Fruit fly (Drosophila melanogaster) whole organism, embryonic: ENCODE data around the gene Or88a.
A peak's percentile ranks its signal among the peaks of the same experiment; 100 is the strongest.

Experiments
- CG10979 ChIP-seq: fragments of 200-800 bp; sonication (Bioruptor generic); optimal IDR thresholded peaks from 2 replicates; lab custom pipeline; 2018; ENCODE audit warnings: missing biosample characterization, mild to moderate bottlenecking, missing genetic modification characterization, moderate library complexity
- CG12155 ChIP-seq: fragments of 200-800 bp; sonication (Bioruptor generic); optimal IDR thresholded peaks from 3 replicates; lab custom pipeline; 2016; ENCODE audit warnings: missing biosample characterization, missing genetic modification characterization
- CG12219 ChIP-seq: fragments of 200-800 bp; sonication (Bioruptor generic); optimal IDR thresholded peaks from 3 replicates; lab custom pipeline; 2018; ENCODE audit warnings: missing biosample characterization, mild to moderate bottlenecking, missing genetic modification characterization
- CG1233 ChIP-seq: fragments of 200-800 bp; sonication (Bioruptor generic); optimal IDR thresholded peaks from 4 replicates; lab custom pipeline; 2018; ENCODE audit warnings: missing biosample characterization, mild to moderate bottlenecking, missing genetic modification characterization
- CG12391 ChIP-seq: fragments of 200-800 bp; sonication (Bioruptor generic); optimal IDR thresholded peaks from 3 replicates; lab custom pipeline; 2018; ENCODE audit warnings: missing biosample characterization, mild to moderate bottlenecking, missing genetic modification characterization, moderate library complexity
- CG12769 ChIP-seq: fragments of 200-800 bp; sonication (Bioruptor generic); optimal IDR thresholded peaks from 2 replicates; lab custom pipeline; 2019; ENCODE audit warnings: missing biosample characterization, mild to moderate bottlenecking, missing genetic modification characterization, moderate library complexity
- CG13624 ChIP-seq: fragments of 200-800 bp; sonication (Bioruptor generic); optimal IDR thresholded peaks from 2 replicates; lab custom pipeline; 2016; ENCODE audit warnings: missing biosample characterization, missing genetic modification characterization
- CG13775 ChIP-seq: fragments of 200-800 bp; sonication (Bioruptor generic); optimal IDR thresholded peaks from 3 replicates; lab custom pipeline; 2017; ENCODE audit warnings: missing biosample characterization, mild to moderate bottlenecking, missing genetic modification characterization
- CG15601 ChIP-seq: fragments of 200-800 bp; sonication (Bioruptor generic); optimal IDR thresholded peaks from 3 replicates; lab custom pipeline; 2019; ENCODE audit warnings: missing biosample characterization, mild to moderate bottlenecking, missing genetic modification characterization, moderate library complexity
- CG17186 ChIP-seq: fragments of 200-800 bp; sonication (Bioruptor generic); optimal IDR thresholded peaks from 3 replicates; lab custom pipeline; 2017; ENCODE audit warnings: missing biosample characterization, missing genetic modification reagents, missing genetic modification characterization
- CG17385 ChIP-seq: fragments of 200-800 bp; sonication (Bioruptor generic); optimal IDR thresholded peaks from 3 replicates; lab custom pipeline; 2018; ENCODE audit warnings: missing biosample characterization, mild to moderate bottlenecking, missing genetic modification characterization
- CG18599 ChIP-seq: fragments of 200-800 bp; sonication (Bioruptor generic); optimal IDR thresholded peaks from 3 replicates; lab custom pipeline; 2017; ENCODE audit warnings: missing biosample characterization, missing genetic modification characterization, mild to moderate bottlenecking, moderate library complexity, missing genetic modification reagents
- CG18619 ChIP-seq: fragments of 200-800 bp; sonication (Bioruptor generic); optimal IDR thresholded peaks from 3 replicates; lab custom pipeline; 2017; ENCODE audit warnings: missing biosample characterization, mild to moderate bottlenecking, missing genetic modification characterization
- CG2712 ChIP-seq: fragments of 200-800 bp; optimal IDR thresholded peaks from 3 replicates; lab custom pipeline; 2019; ENCODE audit warnings: missing biosample characterization, mild to moderate bottlenecking, missing genetic modification characterization, moderate library complexity
- CG4424 ChIP-seq: fragments of 200-800 bp; sonication (Bioruptor generic); optimal IDR thresholded peaks from 3 replicates; lab custom pipeline; 2016; ENCODE audit warnings: missing biosample characterization, missing genetic modification characterization
- CG5180 ChIP-seq: fragments of 200-800 bp; sonication (Bioruptor generic); optimal IDR thresholded peaks from 3 replicates; lab custom pipeline; 2017; ENCODE audit warnings: missing biosample characterization, missing genetic modification characterization, mild to moderate bottlenecking, moderate library complexity, missing genetic modification reagents
- CG8290 ChIP-seq, 3 experiments: fragments of 200-800 bp; sonication (Bioruptor generic); optimal IDR thresholded peaks; 2 replicates each; lab custom pipeline; 2016 to 2019; ENCODE audit warnings: missing biosample characterization in 3 of 3, missing genetic modification characterization in 3 of 3, mild to moderate bottlenecking in 2 of 3, moderate library complexity in 1 of 3
- CG9797 ChIP-seq: fragments of 200-800 bp; sonication (Bioruptor generic); optimal IDR thresholded peaks from 3 replicates; lab custom pipeline; 2018; ENCODE audit warnings: missing biosample characterization, mild to moderate bottlenecking, missing genetic modification characterization
- Doc2 ChIP-seq: fragments of 200-800 bp; sonication (Bioruptor generic); IDR thresholded peaks from 2 replicates; pipeline ENCODE4 v1.3.6; 2022; ENCODE audit warnings: missing biosample characterization, missing genetic modification characterization
- GATAe ChIP-seq: fragments of 200-800 bp; sonication (Bioruptor generic); conservative IDR thresholded peaks from 2 replicates; pipeline ENCODE4 v1.3.6; 2022; ENCODE audit warnings: missing biosample characterization, missing genetic modification characterization
- Kr ChIP-seq: fragments of 200-800 bp; sonication (Bioruptor generic); optimal IDR thresholded peaks from 2 replicates; lab custom pipeline; 2017; ENCODE audit warnings: missing biosample characterization, mild to moderate bottlenecking, missing genetic modification characterization
- Meics ChIP-seq: fragments of 200-800 bp; sonication (Bioruptor generic); optimal IDR thresholded peaks from 2 replicates; lab custom pipeline; 2017; ENCODE audit warnings: missing biosample characterization, mild to moderate bottlenecking, missing genetic modification characterization
- al ChIP-seq: fragments of 200-800 bp; sonication (Bioruptor generic); IDR thresholded peaks from 2 replicates; pipeline ENCODE4 v1.3.6; 2022; ENCODE audit warnings: missing biosample characterization, missing genetic modification characterization
- ase ChIP-seq: fragments of 200-800 bp; sonication (Bioruptor generic); IDR thresholded peaks from 3 replicates; pipeline ENCODE4 v1.3.6; 2022; ENCODE audit warnings: missing biosample characterization, missing genetic modification characterization
- ato ChIP-seq: fragments of 200-800 bp; sonication (Bioruptor generic); IDR thresholded peaks from 2 replicates; pipeline ENCODE4 v1.3.6; 2022; ENCODE audit warnings: missing biosample characterization, missing genetic modification characterization; ENCODE audit not compliant: partially characterized antibody
- bsh ChIP-seq, 2 experiments: fragments of 200-800 bp; sonication (Bioruptor generic); optimal IDR thresholded peaks; 2 replicates each; lab custom pipeline; 2017 to 2018; ENCODE audit warnings: mild to moderate bottlenecking in 2 of 2, missing biosample characterization in 2 of 2, missing genetic modification characterization in 2 of 2, moderate library complexity in 1 of 2
- cas ChIP-seq: fragments of 200-800 bp; sonication (Bioruptor generic); IDR thresholded peaks from 2 replicates; pipeline ENCODE4 v1.3.6; 2022; ENCODE audit warnings: missing biosample characterization, missing genetic modification characterization
- dysf ChIP-seq: fragments of 200-800 bp; sonication (Bioruptor generic); IDR thresholded peaks from 3 replicates; pipeline ENCODE4 v1.3.6; 2022; ENCODE audit warnings: missing biosample characterization, missing genetic modification characterization
- fd3F ChIP-seq: fragments of 200-800 bp; sonication (Bioruptor generic); optimal IDR thresholded peaks from 2 replicates; lab custom pipeline; 2018; ENCODE audit warnings: missing biosample characterization, mild to moderate bottlenecking, missing genetic modification characterization, moderate library complexity
- gem ChIP-seq: fragments of 200-800 bp; sonication (Bioruptor generic); optimal IDR thresholded peaks from 2 replicates; lab custom pipeline; 2019; ENCODE audit warnings: missing biosample characterization, mild to moderate bottlenecking, missing genetic modification characterization, moderate library complexity
- hbn ChIP-seq: fragments of 200-800 bp; sonication (Bioruptor generic); IDR thresholded peaks from 2 replicates; pipeline ENCODE4 v1.3.6; 2022; ENCODE audit warnings: missing biosample characterization, missing genetic modification characterization; ENCODE audit not compliant: partially characterized antibody
- ind ChIP-seq: fragments of 200-800 bp; sonication (Bioruptor generic); optimal IDR thresholded peaks from 3 replicates; lab custom pipeline; 2016; ENCODE audit warnings: missing biosample characterization, missing genetic modification characterization
- lbe ChIP-seq: fragments of 200-800 bp; sonication (Bioruptor generic); optimal IDR thresholded peaks from 2 replicates; lab custom pipeline; 2016; ENCODE audit warnings: missing biosample characterization, mild to moderate bottlenecking, missing genetic modification characterization
- lmd ChIP-seq: fragments of 200-800 bp; sonication (Bioruptor generic); IDR thresholded peaks from 2 replicates; pipeline ENCODE4 v1.3.6; 2022; ENCODE audit warnings: missing biosample characterization, missing genetic modification characterization
- lov ChIP-seq, 2 experiments: fragments of 200-800 bp in 1 of 2; fragments of >200 bp in 1 of 2; sonication (Bioruptor generic) in 1 of 2; IDR thresholded peaks in 1 of 2; optimal IDR thresholded peaks in 1 of 2; 2 replicates in 1 of 2; 3 replicates in 1 of 2; pipeline versions ENCODE4 v1.3.6 to Lab custom; 2017 to 2022; ENCODE audit warnings: missing biosample characterization in 1 of 2, missing genetic modification characterization in 1 of 2
- scrt ChIP-seq: fragments of 200-800 bp; sonication (Bioruptor generic); optimal IDR thresholded peaks from 2 replicates; lab custom pipeline; 2018; ENCODE audit warnings: missing biosample characterization, mild to moderate bottlenecking, missing genetic modification characterization, moderate library complexity
- sd ChIP-seq: fragments of 200-800 bp; sonication (Bioruptor generic); optimal IDR thresholded peaks from 3 replicates; lab custom pipeline; 2018; ENCODE audit warnings: missing biosample characterization, mild to moderate bottlenecking, missing genetic modification characterization, moderate library complexity
- seq ChIP-seq: fragments of 200-800 bp; sonication (Bioruptor generic); IDR thresholded peaks from 2 replicates; pipeline ENCODE4 v1.3.6; 2022; ENCODE audit warnings: missing biosample characterization, missing genetic modification characterization
- sisA ChIP-seq: fragments of 200-800 bp; sonication (Bioruptor generic); IDR thresholded peaks from 2 replicates; pipeline ENCODE4 v1.3.6; 2022; ENCODE audit warnings: missing biosample characterization, missing genetic modification characterization
- sr ChIP-seq: fragments of 200-800 bp; sonication (Bioruptor generic); IDR thresholded peaks from 3 replicates; pipeline ENCODE4 v1.3.6; 2022; ENCODE audit warnings: missing biosample characterization, missing genetic modification characterization
- stwl ChIP-seq: fragments of 200-800 bp; sonication (Bioruptor generic); optimal IDR thresholded peaks from 3 replicates; lab custom pipeline; 2018; ENCODE audit warnings: missing biosample characterization, mild to moderate bottlenecking, missing genetic modification characterization, moderate library complexity
- tap ChIP-seq: fragments of 200-800 bp; optimal IDR thresholded peaks from 3 replicates; lab custom pipeline; 2019; ENCODE audit warnings: missing biosample characterization, mild to moderate bottlenecking, missing genetic modification characterization, moderate library complexity
- trh ChIP-seq: fragments of 200-800 bp; sonication (Bioruptor generic); optimal IDR thresholded peaks from 2 replicates; lab custom pipeline; 2016; ENCODE audit warnings: missing biosample characterization, missing genetic modification characterization

Gene Or88a

DNA sequence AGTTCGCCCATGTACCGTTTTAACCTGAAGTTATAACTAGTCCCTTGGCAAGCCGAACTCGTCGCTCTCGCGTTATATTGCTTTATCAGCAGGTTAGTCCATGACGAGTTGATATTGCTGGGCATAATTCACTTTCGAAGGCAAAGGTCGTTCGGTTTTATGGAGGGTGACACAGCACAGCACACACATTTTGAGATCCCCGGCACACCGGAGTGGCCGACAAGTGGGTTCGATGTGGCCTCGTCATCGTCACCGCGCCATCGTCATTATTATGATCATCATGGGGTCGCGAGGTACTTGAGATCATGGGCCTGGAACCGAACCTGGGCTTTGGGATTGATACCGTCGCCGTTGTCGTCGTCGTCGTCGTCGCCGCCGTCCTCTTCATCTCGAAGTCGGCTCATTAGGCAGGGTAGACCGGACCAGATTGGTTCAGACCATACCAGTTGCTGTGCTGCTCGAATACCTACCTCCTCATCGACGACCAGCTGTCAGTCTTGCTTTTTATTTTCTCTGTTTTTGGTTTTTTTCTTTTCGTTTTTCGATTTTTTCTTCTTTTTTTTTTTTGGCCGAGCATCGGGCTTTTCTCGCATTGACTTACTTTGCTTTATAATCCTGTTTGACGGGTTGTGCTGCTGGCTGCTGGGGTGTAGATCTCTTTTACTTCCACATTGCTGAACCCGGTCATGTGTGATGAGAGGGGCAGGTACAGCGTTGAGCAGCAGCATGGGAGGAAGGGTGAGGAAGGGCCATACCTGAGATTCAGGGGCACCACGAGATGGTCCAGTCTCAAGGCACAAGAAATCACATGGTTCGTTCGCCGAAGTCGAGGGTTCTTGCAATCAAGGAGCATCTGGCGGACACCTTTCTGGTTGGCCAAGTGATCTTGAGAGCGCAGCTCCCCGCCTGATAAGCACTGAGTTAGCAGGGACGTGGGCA, 47.9 kb upstream of the Or88a start (continued):
- peak in 1 of 2 experiments; percentile 99 for TF ChIP-seq bsh (GFP tag; optimal IDR thresholded peaks at IDR 0.05; lab: Kevin White, UChicago)
- no peak for TF ChIP-seq Doc2 (GFP tag; lab: Robert Waterston, UW)
- TF ChIP-seq CG12769 = peak; percentile 74
- peak; percentile 44 for TF ChIP-seq sd (tag; lab: Kevin White, UChicago)
- TF ChIP-seq Meics (GFP tag; lab: Kevin White, UChicago) = no peak
- no peak for TF ChIP-seq lov (optimal IDR thresholded peaks at IDR 0.05; lab: Kevin White, UChicago)
- TF ChIP-seq lov (GFP tag; IDR thresholded peaks at IDR 0.05; lab: Robert Waterston, UW) = no peak
- TF ChIP-seq gem (tag; lab: Kevin White, UChicago) = peak; percentile 12
- TF ChIP-seq CG2712 = no peak
- no peak for TF ChIP-seq CG8290 (GFP tag; optimal IDR thresholded peaks at IDR 0.05; lab: Kevin White, UChicago)
- TF ChIP-seq CG8290 (tag; optimal IDR thresholded peaks at IDR 0.05; lab: Kevin White, UChicago) = peak in 1 of 2 experiments; percentile 27
- peak; percentile 8 for TF ChIP-seq CG5180 (GFP tag; lab: Kevin White, UChicago)
- no peak for TF ChIP-seq seq (GFP tag; lab: Robert Waterston, UW)
- 0 out of 2 replicates have a peak, but pooled peaks have one; percentile 11 for TF ChIP-seq ato (GFP tag; lab: Robert Waterston, UW)
- no peak for TF ChIP-seq CG12219
- no peak for TF ChIP-seq trh (GFP tag; lab: Kevin White, UChicago)
- TF ChIP-seq ase (GFP tag; lab: Robert Waterston, UW) = 0 out of 3 replicates have a peak, but pooled peaks have one; percentile 4
- TF ChIP-seq dysf (GFP tag; lab: Robert Waterston, UW) = no peak
- TF ChIP-seq Kr (GFP tag; lab: Kevin White, UChicago) = no peak
- TF ChIP-seq CG17385 (GFP tag; lab: Kevin White, UChicago) = no peak
- no peak for TF ChIP-seq CG9797 (GFP tag; lab: Kevin White, UChicago)
- no peak for TF ChIP-seq tap (tag; lab: Kevin White, UChicago)
- no peak for TF ChIP-seq cas (GFP tag; lab: Robert Waterston, UW)
- TF ChIP-seq CG17186 (GFP tag; lab: Kevin White, UChicago) = no peak
- no peak for TF ChIP-seq fd3F (GFP tag; lab: Kevin White, UChicago)
- peak; percentile 77 for TF ChIP-seq lbe (GFP tag; lab: Kevin White, UChicago)
- TF ChIP-seq CG15601 (tag; lab: Kevin White, UChicago) = no peak
- TF ChIP-seq, all 482 proteins: peak for 30

DNA sequence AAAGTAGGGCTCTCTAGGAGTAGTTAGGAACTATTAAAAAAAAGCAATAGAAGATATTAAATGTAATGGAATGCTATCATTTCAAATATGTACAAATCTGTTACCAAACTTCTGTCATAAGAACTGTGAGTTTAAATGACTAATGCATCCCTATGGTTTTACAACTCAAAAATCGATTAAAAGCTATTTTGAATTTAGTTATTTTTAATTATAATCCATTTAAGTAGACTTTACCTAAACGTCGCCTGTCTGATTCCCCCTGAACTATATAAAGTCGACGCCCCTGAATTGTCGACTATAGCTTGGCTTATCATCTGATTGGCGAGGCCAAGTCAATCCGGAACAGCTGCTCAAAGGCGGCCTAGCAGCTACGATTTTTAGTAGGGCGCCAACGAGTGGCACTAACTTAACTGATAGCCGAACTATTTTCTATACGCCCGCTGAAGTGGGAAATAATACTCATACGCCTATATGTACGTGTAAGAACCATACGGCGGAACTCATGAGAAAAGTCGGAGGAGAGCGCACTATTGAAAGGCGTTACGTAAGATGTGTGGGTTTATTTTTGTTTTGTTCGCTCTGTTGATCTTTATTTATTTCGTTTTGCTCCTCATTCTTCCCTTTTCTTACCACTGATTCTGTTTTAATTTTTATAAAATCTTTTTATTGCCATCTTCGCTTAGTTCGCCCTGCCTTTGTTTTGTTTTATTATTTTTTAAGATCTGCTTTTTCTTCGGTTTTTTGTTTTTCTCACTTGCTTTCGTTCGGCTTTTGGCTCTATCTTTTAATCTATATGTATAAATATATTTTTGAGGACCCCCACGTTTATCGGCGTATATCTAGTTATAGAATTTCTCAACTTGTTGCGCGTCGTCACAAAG, 47.0 kb upstream of the Or88a start:
- TF ChIP-seq GATAe (GFP tag; lab: Robert Waterston, UW) = no peak
- TF ChIP-seq CG12391 (tag; lab: Kevin White, UChicago) = peak; percentile 23
- peak; percentile 35 for TF ChIP-seq CG18619 (GFP tag; lab: Kevin White, UChicago)
- peak; percentile 20 for TF ChIP-seq scrt
- peak; percentile 11 for TF ChIP-seq ind (GFP tag; lab: Kevin White, UChicago)
- peak; percentile 41 for TF ChIP-seq CG13624 (GFP tag; lab: Kevin White, UChicago)
- TF ChIP-seq CG18599 (GFP tag; lab: Kevin White, UChicago) = peak; percentile 72
- 0 out of 3 replicates have a peak, but pooled peaks have one; percentile 51 for TF ChIP-seq sr (GFP tag; lab: Robert Waterston, UW)
- peak; percentile 39; the same call in 1 of the 2 replicates for TF ChIP-seq lmd (GFP tag; lab: Robert Waterston, UW)
- no peak for TF ChIP-seq stwl
- TF ChIP-seq sisA (GFP tag; lab: Robert Waterston, UW) = peak; percentile 36; the same call in 1 of the 2 replicates
- TF ChIP-seq hbn (GFP tag; lab: Robert Waterston, UW) = no peak
- peak; percentile 25 for TF ChIP-seq CG4424 (GFP tag; lab: Kevin White, UChicago)
- TF ChIP-seq al (GFP tag; lab: Robert Waterston, UW) = no peak
- TF ChIP-seq CG12155 = peak; percentile 15
- peak; percentile 30 for TF ChIP-seq CG1233 (GFP tag; lab: Kevin White, UChicago)
- no peak for TF ChIP-seq CG8290 (GFP tag; optimal IDR thresholded peaks at IDR 0.05; lab: Kevin White, UChicago)
- TF ChIP-seq CG8290 (tag; optimal IDR thresholded peaks at IDR 0.05; lab: Kevin White, UChicago) = peak in 1 of 2 experiments; percentile 15
- peak; percentile 13 for TF ChIP-seq CG10979 (tag; lab: Kevin White, UChicago)
- TF ChIP-seq CG13775 (GFP tag; lab: Kevin White, UChicago) = no peak
